Fruit fly (Drosophila melanogaster): ENCODE measurements around the gene Taf6.

DNA sequence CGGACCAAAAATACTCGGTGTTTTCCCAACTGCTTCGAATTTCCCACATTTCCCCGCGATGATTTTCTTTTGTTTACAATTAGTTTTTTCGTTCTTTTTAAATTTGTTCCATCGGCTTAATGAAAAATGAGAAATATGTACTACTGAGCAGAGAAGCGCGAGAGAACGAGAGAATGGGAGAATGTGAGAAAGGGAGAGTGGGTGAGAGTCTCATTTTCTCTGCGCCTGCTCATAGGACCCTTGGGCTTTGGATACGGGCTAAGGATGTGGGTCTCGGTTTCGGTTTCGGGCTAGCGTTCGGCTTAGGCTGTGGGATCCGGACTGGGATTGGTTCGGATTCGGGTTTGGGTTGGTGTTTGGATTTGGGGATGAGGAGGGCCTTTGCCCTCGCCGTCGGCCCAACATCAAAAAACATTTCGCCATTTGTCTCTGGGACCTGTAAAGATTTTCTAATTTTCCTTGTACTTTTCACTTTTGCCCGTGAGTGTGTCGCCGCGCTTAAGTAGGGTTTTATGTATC is 18.1 kb upstream of the Taf6 start:
- TF ChIP-seq Gug (GFP tag; IDR thresholded peaks at IDR 0.05) (no peak), CG31627 (GFP tag; optimal IDR thresholded peaks at IDR 0.05) (no peak), Lpt (GFP tag; optimal IDR thresholded peaks at IDR 0.05) (no peak), CG6276 (GFP tag; optimal IDR thresholded peaks at IDR 0.05) (no peak), fd85E (GFP tag; optimal IDR thresholded peaks at IDR 0.05) (no peak)
